Worm (Caenorhabditis elegans) whole organism, young adult: ENCODE data around the gene col-124.

Experiments used
- B0019.2 ChIP-seq: fragments of 200-800 bp; sonication (Bioruptor generic); conservative IDR thresholded peaks from 2 replicates; pipeline ENCODE4 v1.3.6; 2022; ENCODE audit warnings: missing genetic modification reagents, missing genetic modification characterization, missing compliant biosample characterization
- B0035.1 ChIP-seq: sonication (generic microtip); optimal IDR thresholded peaks from 2 replicates; lab custom pipeline; 2016; ENCODE audit warnings: missing genetic modification characterization, mild to moderate bottlenecking, missing compliant biosample characterization, missing genotype, missing genetic modification reagents
- C17E4.6 ChIP-seq: fragments of 200-800 bp; sonication (Bioruptor generic); IDR thresholded peaks from 2 replicates; pipeline ENCODE4 v1.3.6; 2022; ENCODE audit warnings: missing genetic modification reagents, missing genetic modification characterization, missing compliant biosample characterization
- D2030.7 ChIP-seq: fragments of 200-800 bp; sonication (Bioruptor generic); IDR thresholded peaks from 2 replicates; pipeline ENCODE4 v1.3.6; 2022; ENCODE audit warnings: missing genetic modification reagents, missing genetic modification characterization, missing compliant biosample characterization
- F33H1.4 ChIP-seq: fragments of 200-800 bp; sonication (Bioruptor generic); IDR thresholded peaks from 2 replicates; pipeline ENCODE4 v1.3.6; 2022; ENCODE audit warnings: missing genetic modification reagents, missing genetic modification characterization, missing compliant biosample characterization
- F37B4.10 ChIP-seq: fragments of 200-800 bp; sonication (Bioruptor generic); IDR thresholded peaks from 2 replicates; pipeline ENCODE4 v1.3.6; 2022; ENCODE audit warnings: missing genetic modification characterization, missing compliant biosample characterization
- F49E8.2 ChIP-seq: sonication (generic microtip); optimal IDR thresholded peaks from 3 replicates; lab custom pipeline; 2017; ENCODE audit warnings: missing genetic modification characterization, mild to moderate bottlenecking, missing compliant biosample characterization, antibody characterized with exemption, moderate library complexity; ENCODE audit not compliant: insufficient read depth
- F52B5.7 ChIP-seq: sonication (generic microtip); optimal IDR thresholded peaks from 2 replicates; lab custom pipeline; 2016; ENCODE audit warnings: mild to moderate bottlenecking, missing genetic modification characterization, missing compliant biosample characterization
- F57A8.1 ChIP-seq: fragments of 200-800 bp; sonication (Bioruptor generic); optimal IDR thresholded peaks from 2 replicates; lab custom pipeline; 2018; ENCODE audit warnings: mild to moderate bottlenecking, missing genetic modification characterization, moderate library complexity, missing compliant biosample characterization
- T07F8.4 ChIP-seq: sonication (generic microtip); optimal IDR thresholded peaks from 2 replicates; lab custom pipeline; 2016; ENCODE audit warnings: mild to moderate bottlenecking, missing genetic modification characterization, moderate library complexity, missing compliant biosample characterization
- Y67H2A.10 ChIP-seq: fragments of 200-800 bp; sonication (Bioruptor generic); conservative IDR thresholded peaks from 2 replicates; pipeline ENCODE4 v1.3.6; 2022; ENCODE audit warnings: missing genetic modification reagents, missing genetic modification characterization, missing compliant biosample characterization
- Y79H2A.3 ChIP-seq: fragments of 200-800 bp; sonication (Bioruptor generic); conservative IDR thresholded peaks from 2 replicates; pipeline ENCODE4 v1.3.6; 2022; ENCODE audit warnings: missing genetic modification reagents, missing genetic modification characterization, missing compliant biosample characterization
- ama-1 ChIP-seq, 3 experiments: fragments of 150-350 bp in 1 of 3; sonication (generic microtip) in 2 of 3; optimal IDR thresholded peaks; 2 replicates each; lab custom pipeline; 2014 to 2018; ENCODE audit warnings: missing biosample characterization in 2 of 3, missing genetic modification characterization in 2 of 3, missing genetic modification reagents in 2 of 3
- aptf-2 ChIP-seq: fragments of 200-800 bp; sonication (Bioruptor generic); conservative IDR thresholded peaks from 2 replicates; pipeline ENCODE4 v1.3.6; 2022; ENCODE audit warnings: missing genetic modification reagents, missing genetic modification characterization, missing compliant biosample characterization
- attf-5 ChIP-seq: fragments of 200-800 bp; sonication (Bioruptor generic); optimal IDR thresholded peaks from 2 replicates; lab custom pipeline; 2018; ENCODE audit warnings: mild to moderate bottlenecking, missing genetic modification characterization, missing compliant biosample characterization
- bed-2 ChIP-seq: fragments of 200-800 bp; sonication (Bioruptor generic); IDR thresholded peaks from 2 replicates; pipeline ENCODE4 v1.3.6; 2022; ENCODE audit warnings: missing genetic modification reagents, missing genetic modification characterization, missing compliant biosample characterization
- cebp-1 ChIP-seq, 2 experiments: fragments of 200-800 bp in 1 of 2; sonication (Bioruptor generic) in 1 of 2; sonication (generic microtip) in 1 of 2; IDR thresholded peaks in 1 of 2; optimal IDR thresholded peaks in 1 of 2; 2 replicates each; pipeline versions ENCODE4 v1.3.6 to Lab custom; 2017 to 2022; ENCODE audit warnings: missing compliant biosample characterization in 2 of 2, missing genetic modification characterization in 2 of 2, mild to moderate bottlenecking in 1 of 2, missing genetic modification reagents in 1 of 2, moderate library complexity in 1 of 2
- ceh-79 ChIP-seq: sonication (generic microtip); optimal IDR thresholded peaks from 2 replicates; lab custom pipeline; 2017; ENCODE audit warnings: mild to moderate bottlenecking, missing genetic modification characterization, missing compliant biosample characterization
- dpl-1 ChIP-seq: fragments of 150-350 bp; optimal IDR thresholded peaks from 2 replicates; lab custom pipeline; 2014; ENCODE audit warnings: missing biosample characterization, missing genetic modification reagents, missing genetic modification characterization
- egl-18 ChIP-seq: fragments of 200-800 bp; sonication (Bioruptor generic); IDR thresholded peaks from 2 replicates; pipeline ENCODE4 v1.3.6; 2022; ENCODE audit warnings: missing genetic modification reagents, missing genetic modification characterization, missing compliant biosample characterization
- ekl-4 ChIP-seq: fragments of 200-800 bp; sonication (Bioruptor generic); IDR thresholded peaks from 2 replicates; pipeline ENCODE4 v1.3.6; 2022; ENCODE audit warnings: missing genetic modification reagents, missing genetic modification characterization, missing compliant biosample characterization
- ets-4 ChIP-seq: fragments of 200-800 bp; sonication (Bioruptor generic); optimal IDR thresholded peaks from 2 replicates; lab custom pipeline; 2018; ENCODE audit warnings: mild to moderate bottlenecking, missing genetic modification characterization, missing compliant biosample characterization
- hmg-1.2 ChIP-seq: fragments of 200-800 bp; sonication (Bioruptor generic); IDR thresholded peaks from 2 replicates; pipeline ENCODE4 v1.3.6; 2022; ENCODE audit warnings: missing genetic modification reagents, missing genetic modification characterization, missing compliant biosample characterization
- hmg-20 ChIP-seq: fragments of 200-800 bp; sonication (Bioruptor generic); IDR thresholded peaks from 2 replicates; pipeline ENCODE4 v1.3.6; 2022; ENCODE audit warnings: missing genetic modification reagents, missing genetic modification characterization, missing compliant biosample characterization
- let-607 ChIP-seq, 2 experiments: fragments of 200-800 bp in 1 of 2; sonication (Bioruptor generic) in 1 of 2; sonication (generic microtip) in 1 of 2; optimal IDR thresholded peaks; 2 replicates each; lab custom pipeline; 2016 to 2018; ENCODE audit warnings: mild to moderate bottlenecking in 2 of 2, missing compliant biosample characterization in 2 of 2, missing genetic modification characterization in 2 of 2, moderate library complexity in 2 of 2, missing genotype in 1 of 2
- madf-10 ChIP-seq: sonication (generic microtip); optimal IDR thresholded peaks from 2 replicates; lab custom pipeline; 2016; ENCODE audit warnings: mild to moderate bottlenecking, missing genetic modification characterization, missing compliant biosample characterization
- madf-3 ChIP-seq: fragments of 200-800 bp; sonication (Bioruptor generic); IDR thresholded peaks from 2 replicates; pipeline ENCODE4 v1.3.6; 2022; ENCODE audit warnings: missing genetic modification reagents, missing genetic modification characterization, missing compliant biosample characterization
- madf-6 ChIP-seq: fragments of 200-800 bp; sonication (Bioruptor generic); IDR thresholded peaks from 2 replicates; pipeline ENCODE4 v1.3.6; 2022; ENCODE audit warnings: missing genetic modification reagents, missing genetic modification characterization, missing compliant biosample characterization
- mel-28 ChIP-seq: sonication (generic microtip); optimal IDR thresholded peaks from 2 replicates; lab custom pipeline; 2016; ENCODE audit warnings: borderline replicate concordance, mild to moderate bottlenecking, missing genetic modification characterization, missing compliant biosample characterization
- nfyb-1 ChIP-seq: fragments of 200-800 bp; sonication (Bioruptor generic); IDR thresholded peaks from 2 replicates; pipeline ENCODE4 v1.3.6; 2022; ENCODE audit warnings: missing genetic modification reagents, missing genetic modification characterization, missing compliant biosample characterization
- pbrm-1 ChIP-seq: fragments of 200-800 bp; sonication (Bioruptor generic); IDR thresholded peaks from 2 replicates; pipeline ENCODE4 v1.3.6; 2022; ENCODE audit warnings: missing genetic modification reagents, missing genetic modification characterization, missing compliant biosample characterization
- rcor-1 ChIP-seq: fragments of 200-800 bp; sonication (Bioruptor generic); IDR thresholded peaks from 2 replicates; pipeline ENCODE4 v1.3.6; 2022; ENCODE audit warnings: missing genetic modification reagents, missing genetic modification characterization, missing compliant biosample characterization
- rpc-1 ChIP-seq, 2 experiments: fragments of 150-350 bp in 1 of 2; sonication (generic microtip) in 1 of 2; optimal IDR thresholded peaks; 2 replicates each; lab custom pipeline; 2014 to 2018; ENCODE audit warnings: missing biosample characterization in 1 of 2, missing genetic modification characterization in 1 of 2, missing genetic modification reagents in 1 of 2, missing genotype in 1 of 2
- snpc-1.1 ChIP-seq: sonication (generic microtip); optimal IDR thresholded peaks from 2 replicates; lab custom pipeline; 2017; ENCODE audit warnings: missing genetic modification characterization, mild to moderate bottlenecking, missing compliant biosample characterization, antibody characterized with exemption, moderate library complexity, missing genotype, missing genetic modification reagents; ENCODE audit not compliant: insufficient read depth
- sptf-2 ChIP-seq: fragments of 200-800 bp; sonication (Bioruptor generic); optimal IDR thresholded peaks from 2 replicates; lab custom pipeline; 2018; ENCODE audit warnings: mild to moderate bottlenecking, missing genetic modification characterization, missing compliant biosample characterization
- tbx-9 ChIP-seq: sonication (generic microtip); optimal IDR thresholded peaks from 2 replicates; lab custom pipeline; 2016; ENCODE audit warnings: borderline replicate concordance, missing genetic modification characterization, inconsistent platforms, missing compliant biosample characterization
- ztf-18 ChIP-seq: sonication (generic microtip); optimal IDR thresholded peaks from 2 replicates; lab custom pipeline; 2016; ENCODE audit warnings: missing genotype, mild to moderate bottlenecking, missing genetic modification characterization, missing compliant biosample characterization
- ztf-26 ChIP-seq: sonication (generic microtip); optimal IDR thresholded peaks from 2 replicates; lab custom pipeline; 2017; ENCODE audit warnings: missing genetic modification characterization, missing compliant biosample characterization
- ztf-6 ChIP-seq: fragments of 200-800 bp; sonication (Bioruptor generic); IDR thresholded peaks from 2 replicates; pipeline ENCODE4 v1.3.6; 2022; ENCODE audit warnings: missing genetic modification reagents, missing genetic modification characterization, missing compliant biosample characterization

The col-124 gene

DNA sequence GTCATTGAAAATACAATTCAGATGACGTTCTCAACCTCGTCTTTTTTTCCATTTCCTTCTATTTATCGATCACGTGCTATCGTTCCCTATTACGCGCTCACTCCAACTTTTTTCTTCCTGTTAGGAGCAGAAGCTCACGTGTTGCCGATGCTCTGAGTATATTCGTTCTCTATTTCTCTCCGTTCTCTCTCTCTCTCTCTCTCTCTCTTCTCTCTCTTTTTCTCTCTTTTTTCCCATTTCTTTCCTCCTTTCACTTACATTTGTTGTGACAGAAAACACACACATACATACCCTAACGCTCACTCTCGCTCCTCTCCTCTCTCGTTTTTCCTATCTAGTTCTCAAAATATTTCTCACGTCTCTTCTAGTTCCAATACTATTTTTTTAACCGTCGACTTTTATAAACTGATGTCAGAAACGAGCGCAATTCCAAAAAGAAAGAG, 36.1 kb downstream of the col-124 start (continued):
- TF ChIP-seq aptf-2 (GFP tag; lab: Robert Waterston, UW) (no peak), F49E8.2 (tag; lab: Kevin White, UChicago) (no peak), attf-5 (GFP tag; lab: Kevin White, UChicago) (peak; percentile 93), ets-4 (GFP tag; lab: Kevin White, UChicago) (no peak), C17E4.6 (no peak), rcor-1 (0 out of 2 replicates have a peak, but pooled peaks have one; percentile 43), madf-3 (GFP tag; lab: Robert Waterston, UW) (no peak), bed-2 (GFP tag; lab: Robert Waterston, UW) (no peak), B0019.2 (GFP tag; lab: Robert Waterston, UW) (no peak), Y79H2A.3 (no peak), ztf-18 (tag; lab: Kevin White, UChicago) (peak; percentile 21), rpc-1 (optimal IDR thresholded peaks at IDR 0.05; lab: Kevin White, UChicago) (no peak), rpc-1 (tag; optimal IDR thresholded peaks at IDR 0.05; lab: Kevin White, UChicago) (no peak), dpl-1 (GFP tag; lab: Kevin White, UChicago) (no peak), madf-10 (tag; lab: Kevin White, UChicago) (peak; percentile 60), pbrm-1 (GFP tag; lab: Robert Waterston, UW) (peak; percentile 81), egl-18 (GFP tag; lab: Robert Waterston, UW) (no peak), Y67H2A.10 (GFP tag; lab: Robert Waterston, UW) (no peak), hmg-1.2 (GFP tag; lab: Robert Waterston, UW) (peak; percentile 84), ztf-26 (tag; lab: Kevin White, UChicago) (peak; percentile 43), madf-6 (peak; percentile 12; the same call in 1 of the 2 replicates), B0035.1 (tag; lab: Kevin White, UChicago) (peak; percentile 26), tbx-9 (tag; lab: Kevin White, UChicago) (no peak), hmg-20 (no peak), ztf-6 (GFP tag; lab: Robert Waterston, UW) (no peak), ama-1 (optimal IDR thresholded peaks at IDR 0.05; lab: Kevin White, UChicago) (no peak), ama-1 (GFP tag; optimal IDR thresholded peaks at IDR 0.05; lab: Kevin White, UChicago) (no peak), mel-28 (tag; lab: Kevin White, UChicago) (no peak), sptf-2 (GFP tag; lab: Kevin White, UChicago) (no peak), D2030.7 (GFP tag; lab: Robert Waterston, UW) (no peak), ceh-79 (tag; lab: Kevin White, UChicago) (no peak), T07F8.4 (tag; lab: Kevin White, UChicago) (no peak), F52B5.7 (no peak), F57A8.1 (GFP tag; lab: Kevin White, UChicago) (no peak), F33H1.4 (GFP tag; lab: Robert Waterston, UW) (no peak), snpc-1.1 (tag; lab: Kevin White, UChicago) (no peak), nfyb-1 (GFP tag; lab: Robert Waterston, UW) (peak; percentile 79), F37B4.10 (GFP tag; lab: Robert Waterston, UW) (no peak)

- TF ChIP-seq cebp-1 (GFP tag; IDR thresholded peaks at IDR 0.05; lab: Robert Waterston, UW) (no peak), cebp-1 (tag; optimal IDR thresholded peaks at IDR 0.05; lab: Kevin White, UChicago) (peak; percentile 9), let-607 (tag; optimal IDR thresholded peaks at IDR 0.05; lab: Kevin White, UChicago) (no peak), ekl-4 (0 out of 2 replicates have a peak, but pooled peaks have one; percentile 5)
Measured at ce11 chrIV:10252886-10253639, 36.8 kb downstream of the col-124 start.
